Worm (Caenorhabditis elegans): Measurements from ENCODE around the gene C18D11.10.

- TF ChIP-seq mab-5 (tag; optimal IDR thresholded peaks at IDR 0.05), result no peak
- TF ChIP-seq aly-2 (tag; optimal IDR thresholded peaks at IDR 0.05), result no peak
- TF ChIP-seq nhr-25 (tag; optimal IDR thresholded peaks at IDR 0.05), result no peak
- no peak for TF ChIP-seq F13H6.1 (tag; optimal IDR thresholded peaks at IDR 0.05)
- TF ChIP-seq nhr-11 (tag; optimal IDR thresholded peaks at IDR 0.05), result no peak
- no peak for TF ChIP-seq unc-55 (GFP tag; optimal IDR thresholded peaks at IDR 0.05)
- no peak for TF ChIP-seq C34F6.9 (tag; optimal IDR thresholded peaks at IDR 0.05)
- no peak for TF ChIP-seq ama-1 (optimal IDR thresholded peaks at IDR 0.05)
- TF ChIP-seq lin-13 (GFP tag; optimal IDR thresholded peaks at IDR 0.05), result no peak
- no peak for TF ChIP-seq snpc-4 (tag; optimal IDR thresholded peaks at IDR 0.05)
- no peak for TF ChIP-seq ZK546.5 (tag; optimal IDR thresholded peaks at IDR 0.05)
Measured at ce11 chrIII:11848317-11848716, 40.8 kb downstream of the C18D11.10 start.
